Worm (Caenorhabditis elegans) whole organism, L1 larva: ENCODE results near the gene agxt-1.

Experiments used
- C16A3.4 ChIP-seq: fragments of 150-350 bp; optimal IDR thresholded peaks from 2 replicates; lab custom pipeline; 2014; ENCODE audit warnings: missing biosample characterization, missing genetic modification characterization
- aly-2 ChIP-seq: fragments of 150-350 bp; optimal IDR thresholded peaks from 2 replicates; lab custom pipeline; 2014; ENCODE audit warnings: missing biosample characterization, missing genetic modification characterization
- ceh-82 ChIP-seq, 3 experiments: fragments of 150-350 bp in 1 of 3; sonication (generic microtip) in 2 of 3; optimal IDR thresholded peaks; 2 replicates each; lab custom pipeline; 2014 to 2017; ENCODE audit warnings: missing biosample characterization in 3 of 3, missing genetic modification characterization in 3 of 3
- ceh-90 ChIP-seq: sonication (generic microtip); optimal IDR thresholded peaks from 2 replicates; lab custom pipeline; 2016; ENCODE audit warnings: missing genetic modification characterization, missing compliant biosample characterization
- dsc-1 ChIP-seq: sonication (generic microtip); optimal IDR thresholded peaks from 2 replicates; lab custom pipeline; 2016; ENCODE audit warnings: mild to moderate bottlenecking, missing genetic modification characterization, missing compliant biosample characterization
- efl-1 ChIP-seq, 4 experiments: fragments of 150-350 bp; optimal IDR thresholded peaks in 3 of 4; peaks in 1 of 4; 1 replicate in 1 of 4; 2 replicates in 3 of 4; lab custom pipeline; 2014; ENCODE audit warnings: missing biosample characterization in 2 of 4, missing genetic modification characterization in 2 of 4, missing genetic modification reagents in 2 of 4
- egl-13 ChIP-seq: sonication (generic microtip); optimal IDR thresholded peaks from 2 replicates; lab custom pipeline; 2016; ENCODE audit warnings: missing genotype, missing genetic modification reagents, missing genetic modification characterization, missing compliant biosample characterization
- egl-27 ChIP-seq, 2 experiments: fragments of 150-350 bp in 1 of 2; sonication (generic microtip); optimal IDR thresholded peaks; 3 replicates each; lab custom pipeline; 2017 to 2018; ENCODE audit warnings: missing biosample characterization in 2 of 2, missing genetic modification characterization in 2 of 2, missing genetic modification reagents in 2 of 2
- elt-2 ChIP-seq: sonication (generic microtip); optimal IDR thresholded peaks from 2 replicates; lab custom pipeline; 2016; ENCODE audit warnings: missing genetic modification characterization, mild to moderate bottlenecking, inconsistent platforms, missing compliant biosample characterization, missing genetic modification reagents
- ets-5 ChIP-seq: fragments of 200-800 bp; sonication (Bioruptor generic); IDR thresholded peaks from 2 replicates; pipeline ENCODE4 v1.3.6; 2022; ENCODE audit warnings: missing genetic modification characterization, missing compliant biosample characterization
- fkh-10 ChIP-seq: sonication (generic microtip); optimal IDR thresholded peaks from 2 replicates; lab custom pipeline; 2017; ENCODE audit warnings: missing biosample characterization, missing genetic modification reagents, missing genetic modification characterization
- fos-1 ChIP-seq: fragments of 150-350 bp; optimal IDR thresholded peaks from 2 replicates; lab custom pipeline; 2014; ENCODE audit warnings: missing biosample characterization, missing genetic modification characterization
- hpl-2 ChIP-seq: fragments of 150-350 bp; optimal IDR thresholded peaks from 2 replicates; lab custom pipeline; 2014; ENCODE audit warnings: missing biosample characterization, missing genetic modification reagents, missing genetic modification characterization
- irx-1 ChIP-seq: sonication (generic microtip); optimal IDR thresholded peaks from 2 replicates; lab custom pipeline; 2016; ENCODE audit warnings: missing genetic modification characterization, missing compliant biosample characterization
- isw-1 ChIP-seq: fragments of 200-800 bp; sonication (Bioruptor generic); IDR thresholded peaks from 2 replicates; pipeline ENCODE4 v1.3.6; 2022; ENCODE audit warnings: missing genetic modification characterization, missing compliant biosample characterization
- jun-1 ChIP-seq: fragments of 150-350 bp; optimal IDR thresholded peaks from 2 replicates; lab custom pipeline; 2014; ENCODE audit warnings: missing biosample characterization, missing genetic modification reagents, missing genetic modification characterization
- lin-14 ChIP-seq: fragments of 200-800 bp; sonication (Bioruptor generic); optimal IDR thresholded peaks from 2 replicates; lab custom pipeline; 2018; ENCODE audit warnings: mild to moderate bottlenecking, missing genetic modification characterization, moderate library complexity, missing compliant biosample characterization
- lin-35 ChIP-seq, 2 experiments: fragments of 150-350 bp; optimal IDR thresholded peaks; 2 replicates each; lab custom pipeline; 2014; ENCODE audit warnings: missing biosample characterization in 2 of 2, missing genetic modification characterization in 2 of 2, missing genetic modification reagents in 2 of 2
- lin-39 ChIP-seq: fragments of 150-350 bp; optimal IDR thresholded peaks from 2 replicates; lab custom pipeline; 2014; ENCODE audit warnings: missing biosample characterization, missing genetic modification reagents, missing genetic modification characterization
- lsy-2 ChIP-seq, 2 experiments: fragments of 150-350 bp; optimal IDR thresholded peaks; 2 replicates each; lab custom pipeline; 2014; ENCODE audit warnings: missing biosample characterization in 2 of 2, missing genetic modification characterization in 2 of 2
- mdl-1 ChIP-seq, 2 experiments: fragments of 150-350 bp; optimal IDR thresholded peaks; 2 replicates each; lab custom pipeline; 2014 to 2017; ENCODE audit warnings: missing biosample characterization in 2 of 2, missing genetic modification characterization in 2 of 2, inconsistent platforms in 1 of 2
- mef-2 ChIP-seq: fragments of 150-350 bp; optimal IDR thresholded peaks from 2 replicates; lab custom pipeline; 2014; ENCODE audit warnings: missing biosample characterization, missing genetic modification characterization
- mep-1 ChIP-seq: fragments of 150-350 bp; optimal IDR thresholded peaks from 2 replicates; lab custom pipeline; 2014; ENCODE audit warnings: missing biosample characterization, missing genetic modification characterization
- nhr-19 ChIP-seq: fragments of 200-800 bp; sonication (Bioruptor generic); conservative IDR thresholded peaks from 2 replicates; pipeline ENCODE4 v1.3.6; 2022; ENCODE audit warnings: missing genetic modification characterization, missing compliant biosample characterization
- nhr-20 ChIP-seq: sonication (generic microtip); optimal IDR thresholded peaks from 2 replicates; lab custom pipeline; 2016; ENCODE audit warnings: mild to moderate bottlenecking, missing genetic modification characterization, missing compliant biosample characterization
- nhr-237 ChIP-seq: fragments of 150-350 bp; optimal IDR thresholded peaks from 2 replicates; lab custom pipeline; 2014; ENCODE audit warnings: missing biosample characterization, missing genetic modification characterization
- nhr-71 ChIP-seq: sonication (generic microtip); optimal IDR thresholded peaks from 2 replicates; lab custom pipeline; 2016; ENCODE audit warnings: mild to moderate bottlenecking, missing genetic modification characterization, moderate library complexity, missing compliant biosample characterization
- nhr-77 ChIP-seq: fragments of 150-350 bp; optimal IDR thresholded peaks from 2 replicates; lab custom pipeline; 2014; ENCODE audit warnings: missing biosample characterization, missing genetic modification characterization
- nhr-85 ChIP-seq: sonication (generic microtip); peaks from one replicate; lab custom pipeline; 2016; ENCODE audit warnings: missing genetic modification characterization, inconsistent platforms, missing compliant biosample characterization
- nhr-90 ChIP-seq: sonication (generic microtip); optimal IDR thresholded peaks from 2 replicates; lab custom pipeline; 2016; ENCODE audit warnings: mild to moderate bottlenecking, missing genetic modification characterization, missing compliant biosample characterization; ENCODE audit not compliant: poor library complexity
- pag-3 ChIP-seq: sonication (generic microtip); optimal IDR thresholded peaks from 2 replicates; lab custom pipeline; 2017; ENCODE audit warnings: missing genetic modification characterization, mild to moderate bottlenecking, missing compliant biosample characterization, antibody characterized with exemption, borderline replicate concordance; ENCODE audit not compliant: insufficient read depth
- pax-3 ChIP-seq: fragments of 200-800 bp; sonication (Bioruptor generic); optimal IDR thresholded peaks from 2 replicates; lab custom pipeline; 2018; ENCODE audit warnings: mild to moderate bottlenecking, missing genetic modification characterization, moderate library complexity, missing compliant biosample characterization
- sox-4 ChIP-seq: sonication (generic microtip); optimal IDR thresholded peaks from 2 replicates; lab custom pipeline; 2016; ENCODE audit warnings: missing genetic modification characterization, missing compliant biosample characterization
- tbx-2 ChIP-seq: sonication (generic microtip); optimal IDR thresholded peaks from 2 replicates; lab custom pipeline; 2016; ENCODE audit warnings: missing genetic modification characterization, missing compliant biosample characterization
- tlp-1 ChIP-seq: fragments of 150-350 bp; optimal IDR thresholded peaks from 2 replicates; lab custom pipeline; 2014; ENCODE audit warnings: missing biosample characterization, missing genetic modification characterization
- unc-130 ChIP-seq: fragments of 150-350 bp; optimal IDR thresholded peaks from 2 replicates; lab custom pipeline; 2017; ENCODE audit warnings: missing biosample characterization, missing genetic modification characterization, inconsistent platforms
- zip-4 ChIP-seq: fragments of 200-800 bp; sonication (Bioruptor generic); optimal IDR thresholded peaks from 2 replicates; lab custom pipeline; 2018; ENCODE audit warnings: mild to moderate bottlenecking, missing genetic modification characterization, moderate library complexity, missing compliant biosample characterization
- ztf-11 ChIP-seq, 2 experiments: sonication (generic microtip); optimal IDR thresholded peaks; 2 replicates each; lab custom pipeline; 2016 to 2017; ENCODE audit warnings: missing genetic modification characterization in 2 of 2, missing biosample characterization in 1 of 2, missing compliant biosample characterization in 1 of 2
- ztf-4 ChIP-seq: fragments of 150-350 bp; optimal IDR thresholded peaks from 2 replicates; lab custom pipeline; 2014; ENCODE audit warnings: missing biosample characterization, missing genetic modification characterization

Gene agxt-1

ce11 chrII:8825769-8826168 is 19.6 kb upstream of the agxt-1 start, which contains the start of gene nas-25:
Gene nas-25, plus strand, starts transcription at chrII:8826069.
- TF ChIP-seq lsy-2 (tag; optimal IDR thresholded peaks at IDR 0.05; lab: Kevin White, UChicago) (no peak), nhr-85 (tag; lab: Kevin White, UChicago) (peak; percentile 16)

DNA sequence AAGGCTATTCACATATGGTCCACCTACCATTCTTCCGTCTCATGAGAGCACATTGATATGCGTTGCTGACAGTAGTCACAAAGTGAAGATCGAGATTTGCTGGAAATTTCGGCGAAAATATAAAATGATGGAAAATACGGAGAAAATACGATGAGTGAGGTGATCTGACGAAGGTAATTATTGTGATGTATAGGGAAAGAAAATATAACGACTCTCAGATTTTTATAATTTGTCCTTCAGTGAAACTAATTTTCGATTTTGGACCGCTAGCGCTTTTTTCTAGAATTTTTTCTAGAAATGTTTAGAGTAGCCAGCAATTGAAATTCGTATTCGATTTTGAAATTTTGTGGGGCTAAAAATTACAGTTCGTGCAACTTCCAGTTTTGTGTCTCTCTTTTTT is 16.2 kb upstream of the agxt-1 start, which contains the start of gene F46C5.2:
F46C5.2 (minus strand) TSS at position 101 of the 400 bp plus-strand sequence.
- TF ChIP-seq mef-2 (no peak), lin-35 (GFP tag; optimal IDR thresholded peaks at IDR 0.05; lab: Kevin White, UChicago) (no peak), lin-39 (no peak), nhr-237 (tag; lab: Kevin White, UChicago) (no peak), ztf-11 (tag; optimal IDR thresholded peaks at IDR 0.05; lab: Kevin White, UChicago) (no peak), fkh-10 (GFP tag; lab: Kevin White, UChicago) (no peak), nhr-77 (tag; lab: Kevin White, UChicago) (no peak), isw-1 (GFP tag; lab: Robert Waterston, UW) (no peak), tlp-1 (tag; lab: Kevin White, UChicago) (no peak), nhr-19 (GFP tag; lab: Robert Waterston, UW) (no peak)

- TF ChIP-seq ceh-82 (tag; optimal IDR thresholded peaks at IDR 0.05; lab: Kevin White, UChicago), result no peak
- TF ChIP-seq lin-14, result peak; percentile 42
Observed at ce11 chrII:8830917-8831316, 14.5 kb upstream of the agxt-1 start.

ce11 chrII:8832941-8833340 is 12.5 kb upstream of the agxt-1 start:
- TF ChIP-seq mdl-1 (tag; optimal IDR thresholded peaks at IDR 0.05; lab: Kevin White, UChicago), result no peak
- TF ChIP-seq irx-1 (tag; lab: Kevin White, UChicago), result no peak
- TF ChIP-seq lin-14, result peak; percentile 36
- no peak for TF ChIP-seq egl-27 (tag; optimal IDR thresholded peaks at IDR 0.05; lab: Kevin White, UChicago)
- TF ChIP-seq efl-1 (optimal IDR thresholded peaks at IDR 0.05; lab: Kevin White, UChicago), result no peak
- TF ChIP-seq efl-1 (GFP tag; optimal IDR thresholded peaks at IDR 0.05 in 1 of 2; lab: Kevin White, UChicago), result no peak
- no peak for TF ChIP-seq sox-4 (tag; lab: Kevin White, UChicago)
- TF ChIP-seq nhr-20, result no peak
- no peak for TF ChIP-seq jun-1 (tag; lab: Kevin White, UChicago)

DNA sequence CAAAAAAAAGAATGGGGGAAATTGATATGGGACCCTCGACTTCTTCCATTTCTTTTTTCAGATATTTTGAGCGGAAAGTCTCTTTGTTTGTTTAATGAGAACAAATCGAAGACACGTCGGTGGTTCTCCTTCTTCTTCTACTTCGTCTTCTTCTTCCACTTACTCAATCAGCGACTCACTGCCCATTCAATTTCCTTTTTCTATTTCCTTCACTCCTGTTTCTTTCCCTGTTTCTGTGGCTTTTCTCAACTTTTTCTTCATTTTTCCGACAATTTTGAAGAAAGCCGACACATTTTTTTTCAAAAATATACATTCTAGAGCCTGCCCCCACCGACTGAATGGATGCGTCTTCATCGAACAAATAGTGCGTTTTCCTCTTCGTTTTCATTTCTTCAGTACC is 9.5 kb upstream of the agxt-1 start, which contains the start of gene F46C5.4:
F46C5.4 (plus strand) TSS at position 222 of the 400 bp plus-strand sequence.
- TF ChIP-seq aly-2 (tag; lab: Kevin White, UChicago) (no peak), fkh-10 (GFP tag; lab: Kevin White, UChicago) (peak; percentile 85), lin-14 (peak; percentile 66)
- TF ChIP-seq, all 84 proteins: peak for 2

DNA sequence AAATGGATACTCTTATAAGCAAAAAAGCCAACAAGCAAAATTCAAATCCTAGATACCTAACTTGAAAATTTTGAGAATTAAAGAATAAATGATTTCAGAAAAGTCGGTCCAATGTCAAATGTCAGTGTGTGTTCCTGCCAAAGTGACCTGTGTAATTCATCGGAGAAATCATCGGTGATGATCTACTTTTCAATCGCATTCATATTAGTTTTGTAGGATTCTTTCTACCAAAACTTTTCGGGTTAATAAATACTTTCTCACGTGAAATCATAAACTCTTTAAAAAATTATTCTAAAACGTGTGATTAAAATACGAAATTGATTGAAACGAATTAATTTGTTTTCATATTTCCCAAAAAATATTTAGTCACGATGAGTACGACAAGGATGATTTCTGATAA is 6.4 kb upstream of the agxt-1 start, which contains the start of gene F46C5.7:
F46C5.7 (plus strand) TSS at position 301 of the 400 bp plus-strand sequence.
- TF ChIP-seq fos-1 (no peak), mep-1 (tag; lab: Kevin White, UChicago) (no peak), egl-13 (tag; lab: Kevin White, UChicago) (no peak), pax-3 (tag; lab: Kevin White, UChicago) (no peak), sox-4 (tag; lab: Kevin White, UChicago) (no peak), nhr-71 (no peak)

- TF ChIP-seq mef-2, result no peak
- TF ChIP-seq tbx-2 (tag; lab: Kevin White, UChicago), result peak; percentile 19
- peak; percentile 83 for TF ChIP-seq lin-14
- no peak for TF ChIP-seq unc-130 (tag; lab: Kevin White, UChicago)
- TF ChIP-seq pag-3 (tag; lab: Kevin White, UChicago), result no peak
- no peak for TF ChIP-seq nhr-90 (tag; lab: Kevin White, UChicago)
- TF ChIP-seq lsy-2 (tag; optimal IDR thresholded peaks at IDR 0.05; lab: Kevin White, UChicago), result peak in 1 of 2 experiments; percentile 40
- TF ChIP-seq ets-5 (GFP tag; lab: Robert Waterston, UW), result no peak
- no peak for TF ChIP-seq hpl-2 (GFP tag; lab: Kevin White, UChicago)
- TF ChIP-seq ztf-4 (tag; lab: Kevin White, UChicago), result no peak
- no peak for TF ChIP-seq pax-3 (tag; lab: Kevin White, UChicago)
- no peak for TF ChIP-seq zip-4 (GFP tag; lab: Kevin White, UChicago)
- TF ChIP-seq elt-2, result no peak
- peak; percentile 53 for TF ChIP-seq dsc-1
- no peak for TF ChIP-seq ceh-90 (tag; lab: Kevin White, UChicago)
- no peak for TF ChIP-seq C16A3.4
Observed at ce11 chrII:8844465-8845126, 802 bp upstream of the agxt-1 start, which contains the start of gene F46C5.6. Gene F46C5.6, minus strand, starts transcription at chrII:8844515.
